Worm (Caenorhabditis elegans) whole organism, young adult: ENCODE results near the gene ver-4.
A peak's percentile ranks its signal among the peaks of the same experiment; 100 is the strongest.

ENCODE experiments used
- B0019.2 ChIP-seq: fragments of 200-800 bp; sonication (Bioruptor generic); conservative IDR thresholded peaks from 2 replicates; pipeline ENCODE4 v1.3.6; 2022; ENCODE audit warnings: missing genetic modification reagents, missing genetic modification characterization, missing compliant biosample characterization
- B0035.1 ChIP-seq: sonication (generic microtip); optimal IDR thresholded peaks from 2 replicates; lab custom pipeline; 2016; ENCODE audit warnings: missing genetic modification characterization, mild to moderate bottlenecking, missing compliant biosample characterization, missing genotype, missing genetic modification reagents
- D2030.7 ChIP-seq: fragments of 200-800 bp; sonication (Bioruptor generic); IDR thresholded peaks from 2 replicates; pipeline ENCODE4 v1.3.6; 2022; ENCODE audit warnings: missing genetic modification reagents, missing genetic modification characterization, missing compliant biosample characterization
- F10E7.11 ChIP-seq: sonication (generic microtip); optimal IDR thresholded peaks from 2 replicates; lab custom pipeline; 2017; ENCODE audit warnings: mild to moderate bottlenecking, missing genetic modification characterization, moderate library complexity, missing compliant biosample characterization
- F22D6.2 ChIP-seq: sonication (generic microtip); optimal IDR thresholded peaks from 2 replicates; lab custom pipeline; 2016; ENCODE audit warnings: mild to moderate bottlenecking, missing genetic modification characterization, missing compliant biosample characterization
- F23B12.7 ChIP-seq: sonication (generic microtip); optimal IDR thresholded peaks from 2 replicates; lab custom pipeline; 2017; ENCODE audit warnings: missing genetic modification characterization, mild to moderate bottlenecking, missing compliant biosample characterization, antibody characterized with exemption, moderate library complexity; ENCODE audit not compliant: insufficient read depth
- F49E8.2 ChIP-seq: sonication (generic microtip); optimal IDR thresholded peaks from 3 replicates; lab custom pipeline; 2017; ENCODE audit warnings: missing genetic modification characterization, mild to moderate bottlenecking, missing compliant biosample characterization, antibody characterized with exemption, moderate library complexity; ENCODE audit not compliant: insufficient read depth
- K11D2.4 ChIP-seq: fragments of 200-800 bp; sonication (Bioruptor generic); IDR thresholded peaks from 2 replicates; pipeline ENCODE4 v1.3.6; 2022; ENCODE audit warnings: missing genetic modification reagents, missing genetic modification characterization, missing compliant biosample characterization
- K12H6.12 ChIP-seq: fragments of 200-800 bp; sonication (Bioruptor generic); optimal IDR thresholded peaks from 2 replicates; lab custom pipeline; 2018; ENCODE audit warnings: mild to moderate bottlenecking, missing genetic modification characterization, missing compliant biosample characterization
- T07F8.4 ChIP-seq: sonication (generic microtip); optimal IDR thresholded peaks from 2 replicates; lab custom pipeline; 2016; ENCODE audit warnings: mild to moderate bottlenecking, missing genetic modification characterization, moderate library complexity, missing compliant biosample characterization
- T26A5.8 ChIP-seq: sonication (generic microtip); optimal IDR thresholded peaks from 2 replicates; lab custom pipeline; 2016; ENCODE audit warnings: missing genetic modification characterization, missing compliant biosample characterization
- ZK185.1 ChIP-seq: sonication (generic microtip); optimal IDR thresholded peaks from 2 replicates; lab custom pipeline; 2016; ENCODE audit warnings: mild to moderate bottlenecking, missing genetic modification characterization, missing compliant biosample characterization; ENCODE audit not compliant: poor library complexity, severe bottlenecking
- ama-1 ChIP-seq, 3 experiments: fragments of 150-350 bp in 1 of 3; sonication (generic microtip) in 2 of 3; optimal IDR thresholded peaks; 2 replicates each; lab custom pipeline; 2014 to 2018; ENCODE audit warnings: missing biosample characterization in 2 of 3, missing genetic modification characterization in 2 of 3, missing genetic modification reagents in 2 of 3
- aptf-2 ChIP-seq: fragments of 200-800 bp; sonication (Bioruptor generic); conservative IDR thresholded peaks from 2 replicates; pipeline ENCODE4 v1.3.6; 2022; ENCODE audit warnings: missing genetic modification reagents, missing genetic modification characterization, missing compliant biosample characterization
- attf-3 ChIP-seq: fragments of 200-800 bp; sonication (Bioruptor generic); conservative IDR thresholded peaks from 2 replicates; pipeline ENCODE4 v1.3.6; 2022; ENCODE audit warnings: missing genetic modification reagents, missing genetic modification characterization, missing compliant biosample characterization
- attf-6 ChIP-seq: fragments of 200-800 bp; sonication (Bioruptor generic); IDR thresholded peaks from 2 replicates; pipeline ENCODE4 v1.3.6; 2022; ENCODE audit warnings: missing genetic modification reagents, missing genetic modification characterization, missing compliant biosample characterization
- bed-1 ChIP-seq: fragments of 200-800 bp; sonication (Bioruptor generic); IDR thresholded peaks from 2 replicates; pipeline ENCODE4 v1.3.6; 2022; ENCODE audit warnings: missing genetic modification reagents, missing genetic modification characterization, missing compliant biosample characterization
- ceh-27 ChIP-seq: fragments of 200-800 bp; sonication (Bioruptor generic); optimal IDR thresholded peaks from 2 replicates; lab custom pipeline; 2018; ENCODE audit warnings: mild to moderate bottlenecking, missing genetic modification characterization, moderate library complexity, missing compliant biosample characterization
- ceh-91 ChIP-seq: fragments of 200-800 bp; sonication (Bioruptor generic); IDR thresholded peaks from 2 replicates; pipeline ENCODE4 v1.3.6; 2022; ENCODE audit warnings: missing genetic modification reagents, missing genetic modification characterization, missing compliant biosample characterization
- chd-7 ChIP-seq: sonication (generic microtip); optimal IDR thresholded peaks from 2 replicates; lab custom pipeline; 2016; ENCODE audit warnings: mild to moderate bottlenecking, missing genetic modification characterization, moderate library complexity, missing compliant biosample characterization
- efl-1 ChIP-seq: fragments of 150-350 bp; optimal IDR thresholded peaks from 2 replicates; lab custom pipeline; 2014; ENCODE audit warnings: missing biosample characterization, missing genetic modification reagents, missing genetic modification characterization
- ets-4 ChIP-seq: fragments of 200-800 bp; sonication (Bioruptor generic); optimal IDR thresholded peaks from 2 replicates; lab custom pipeline; 2018; ENCODE audit warnings: mild to moderate bottlenecking, missing genetic modification characterization, missing compliant biosample characterization
- gei-17 ChIP-seq: fragments of 200-800 bp; sonication (Bioruptor generic); optimal IDR thresholded peaks from 2 replicates; lab custom pipeline; 2018; ENCODE audit warnings: mild to moderate bottlenecking, missing genetic modification characterization, missing compliant biosample characterization
- hlh-26 ChIP-seq: fragments of 200-800 bp; sonication (Bioruptor generic); conservative IDR thresholded peaks from 2 replicates; pipeline ENCODE4 v1.3.6; 2022; ENCODE audit warnings: missing genetic modification reagents, missing genetic modification characterization, missing compliant biosample characterization
- hmg-1.2 ChIP-seq: fragments of 200-800 bp; sonication (Bioruptor generic); IDR thresholded peaks from 2 replicates; pipeline ENCODE4 v1.3.6; 2022; ENCODE audit warnings: missing genetic modification reagents, missing genetic modification characterization, missing compliant biosample characterization
- lag-1 ChIP-seq: fragments of 200-800 bp; sonication (Bioruptor generic); IDR thresholded peaks from 2 replicates; pipeline ENCODE4 v1.3.6; 2022; ENCODE audit warnings: missing genetic modification reagents, missing genetic modification characterization, missing compliant biosample characterization
- let-607 ChIP-seq, 2 experiments: fragments of 200-800 bp in 1 of 2; sonication (Bioruptor generic) in 1 of 2; sonication (generic microtip) in 1 of 2; optimal IDR thresholded peaks; 2 replicates each; lab custom pipeline; 2016 to 2018; ENCODE audit warnings: mild to moderate bottlenecking in 2 of 2, missing compliant biosample characterization in 2 of 2, missing genetic modification characterization in 2 of 2, moderate library complexity in 2 of 2, missing genotype in 1 of 2
- lin-54 ChIP-seq: fragments of 200-800 bp; sonication (Bioruptor generic); optimal IDR thresholded peaks from 2 replicates; lab custom pipeline; 2018; ENCODE audit warnings: mild to moderate bottlenecking, missing genetic modification characterization, missing compliant biosample characterization
- lir-1 ChIP-seq: fragments of 200-800 bp; sonication (Bioruptor generic); conservative IDR thresholded peaks from 2 replicates; pipeline ENCODE4 v1.3.6; 2022; ENCODE audit warnings: missing genetic modification reagents, missing genetic modification characterization, missing compliant biosample characterization
- lsl-1 ChIP-seq: fragments of 200-800 bp; sonication (Bioruptor generic); optimal IDR thresholded peaks from 2 replicates; lab custom pipeline; 2018; ENCODE audit warnings: mild to moderate bottlenecking, missing genetic modification characterization, moderate library complexity, missing compliant biosample characterization
- madf-8 ChIP-seq: fragments of 200-800 bp; sonication (Bioruptor generic); conservative IDR thresholded peaks from 2 replicates; pipeline ENCODE4 v1.3.6; 2022; ENCODE audit warnings: missing genetic modification reagents, missing genetic modification characterization, missing compliant biosample characterization
- mcd-1 ChIP-seq: fragments of 200-800 bp; sonication (Bioruptor generic); IDR thresholded peaks from 2 replicates; pipeline ENCODE4 v1.3.6; 2022; ENCODE audit warnings: missing genetic modification reagents, missing genetic modification characterization, missing compliant biosample characterization
- mxl-1 ChIP-seq: sonication (generic microtip); optimal IDR thresholded peaks from 2 replicates; lab custom pipeline; 2016; ENCODE audit warnings: missing genetic modification characterization, missing compliant biosample characterization
- nfya-1 ChIP-seq: sonication (generic microtip); optimal IDR thresholded peaks from 2 replicates; lab custom pipeline; 2017; ENCODE audit warnings: antibody characterized with exemption, missing compliant biosample characterization, missing genetic modification characterization, borderline replicate concordance; ENCODE audit not compliant: insufficient read depth
- nfya-2 ChIP-seq: fragments of 200-800 bp; sonication (Bioruptor generic); IDR thresholded peaks from 2 replicates; pipeline ENCODE4 v1.3.6; 2022; ENCODE audit warnings: missing genetic modification reagents, missing genetic modification characterization, missing compliant biosample characterization
- nhr-27 ChIP-seq: fragments of 200-800 bp; sonication (Bioruptor generic); optimal IDR thresholded peaks from 2 replicates; lab custom pipeline; 2018; ENCODE audit warnings: mild to moderate bottlenecking, missing genetic modification characterization, moderate library complexity, missing compliant biosample characterization
- nhr-80 ChIP-seq: sonication (generic microtip); optimal IDR thresholded peaks from 2 replicates; lab custom pipeline; 2016; ENCODE audit warnings: missing genetic modification characterization, missing compliant biosample characterization
- rcor-1 ChIP-seq: fragments of 200-800 bp; sonication (Bioruptor generic); IDR thresholded peaks from 2 replicates; pipeline ENCODE4 v1.3.6; 2022; ENCODE audit warnings: missing genetic modification reagents, missing genetic modification characterization, missing compliant biosample characterization
- rpc-1 ChIP-seq, 2 experiments: fragments of 150-350 bp in 1 of 2; sonication (generic microtip) in 1 of 2; optimal IDR thresholded peaks; 2 replicates each; lab custom pipeline; 2014 to 2018; ENCODE audit warnings: missing biosample characterization in 1 of 2, missing genetic modification characterization in 1 of 2, missing genetic modification reagents in 1 of 2, missing genotype in 1 of 2
- snpc-1.1 ChIP-seq: sonication (generic microtip); optimal IDR thresholded peaks from 2 replicates; lab custom pipeline; 2017; ENCODE audit warnings: missing genetic modification characterization, mild to moderate bottlenecking, missing compliant biosample characterization, antibody characterized with exemption, moderate library complexity, missing genotype, missing genetic modification reagents; ENCODE audit not compliant: insufficient read depth
- sptf-2 ChIP-seq: fragments of 200-800 bp; sonication (Bioruptor generic); optimal IDR thresholded peaks from 2 replicates; lab custom pipeline; 2018; ENCODE audit warnings: mild to moderate bottlenecking, missing genetic modification characterization, missing compliant biosample characterization
- zfh-2 ChIP-seq: fragments of 200-800 bp; sonication (Bioruptor generic); conservative IDR thresholded peaks from 2 replicates; pipeline ENCODE4 v1.3.6; 2022; ENCODE audit warnings: missing genetic modification reagents, missing genetic modification characterization, missing compliant biosample characterization
- ztf-18 ChIP-seq: sonication (generic microtip); optimal IDR thresholded peaks from 2 replicates; lab custom pipeline; 2016; ENCODE audit warnings: missing genotype, mild to moderate bottlenecking, missing genetic modification characterization, missing compliant biosample characterization
- ztf-25 ChIP-seq: fragments of 200-800 bp; sonication (Bioruptor generic); IDR thresholded peaks from 2 replicates; pipeline ENCODE4 v1.3.6; 2022; ENCODE audit warnings: missing genetic modification reagents, missing genetic modification characterization, missing compliant biosample characterization
- ztf-3 ChIP-seq: fragments of 200-800 bp; sonication (Bioruptor generic); optimal IDR thresholded peaks from 2 replicates; lab custom pipeline; 2018; ENCODE audit warnings: mild to moderate bottlenecking, missing genetic modification characterization, missing compliant biosample characterization

Gene ver-4

DNA sequence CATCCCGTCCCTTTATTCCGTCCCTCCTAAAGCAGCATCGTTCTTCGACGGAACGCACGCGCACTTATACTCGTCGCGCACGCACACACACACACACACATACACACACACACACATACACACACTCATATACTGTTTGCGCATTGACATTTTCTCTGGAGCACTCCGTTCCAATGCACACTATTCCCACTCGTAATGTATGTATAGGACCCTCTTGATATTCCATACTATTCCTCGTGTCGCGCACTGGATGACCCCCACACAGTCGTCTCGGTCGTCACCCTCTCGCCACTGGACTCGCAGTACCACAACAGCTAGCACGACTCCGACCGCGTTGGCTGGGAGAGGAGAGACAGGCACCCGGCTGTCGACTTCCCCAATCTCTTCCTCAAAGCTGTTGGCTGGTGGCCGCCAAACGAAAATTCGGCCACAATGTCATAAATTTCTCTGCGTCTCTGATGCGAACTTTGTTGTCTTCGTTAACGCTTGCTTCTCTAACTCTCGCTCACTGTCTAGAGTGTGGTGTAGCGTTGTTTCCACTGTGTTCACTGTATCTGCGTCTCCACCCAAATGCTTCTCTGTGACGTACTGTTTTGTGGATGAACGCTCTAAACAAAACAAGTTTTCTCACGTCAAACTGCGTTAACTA is 49.0 kb downstream of the ver-4 start (continued):
- TF ChIP-seq bed-1 (GFP tag; lab: Robert Waterston, UW) = no peak
- peak; percentile 54 for TF ChIP-seq B0035.1 (tag; lab: Kevin White, UChicago)
- TF ChIP-seq lsl-1 (GFP tag; lab: Kevin White, UChicago) = no peak
- 0 out of 2 replicates have a peak, but pooled peaks have one; percentile 47 for TF ChIP-seq lir-1
- no peak for TF ChIP-seq madf-8 (GFP tag; lab: Robert Waterston, UW)
- TF ChIP-seq zfh-2 = peak; percentile 99
- no peak for TF ChIP-seq hlh-26 (GFP tag; lab: Robert Waterston, UW)
- peak; percentile 72 for TF ChIP-seq mcd-1 (GFP tag; lab: Robert Waterston, UW)
- TF ChIP-seq F22D6.2 (tag; lab: Kevin White, UChicago) = peak; percentile 2
- TF ChIP-seq snpc-1.1 (tag; lab: Kevin White, UChicago) = no peak
- peak; percentile 37 for TF ChIP-seq F10E7.11
- no peak for TF ChIP-seq nfya-1
- TF ChIP-seq F49E8.2 = no peak
- TF ChIP-seq hmg-1.2 (GFP tag; lab: Robert Waterston, UW) = peak; percentile 82
- TF ChIP-seq nfya-2 (GFP tag; lab: Robert Waterston, UW) = no peak
- peak; percentile 43 for TF ChIP-seq chd-7 (tag; lab: Kevin White, UChicago)
- TF ChIP-seq mxl-1 (tag; lab: Kevin White, UChicago) = peak; percentile 55
- peak; percentile 55 for TF ChIP-seq ztf-18 (tag; lab: Kevin White, UChicago)
- TF ChIP-seq ztf-25 = 0 out of 2 replicates have a peak, but pooled peaks have one; percentile 2
- TF ChIP-seq T07F8.4 (tag; lab: Kevin White, UChicago) = peak; percentile 54
- peak; percentile 74 for TF ChIP-seq gei-17 (GFP tag; lab: Kevin White, UChicago)
- no peak for TF ChIP-seq ama-1 (optimal IDR thresholded peaks at IDR 0.05; lab: Kevin White, UChicago)
- TF ChIP-seq ama-1 (GFP tag; optimal IDR thresholded peaks at IDR 0.05; lab: Kevin White, UChicago) = no peak
- no peak for TF ChIP-seq rpc-1 (optimal IDR thresholded peaks at IDR 0.05; lab: Kevin White, UChicago)
- TF ChIP-seq rpc-1 (tag; optimal IDR thresholded peaks at IDR 0.05; lab: Kevin White, UChicago) = no peak
- peak; percentile 2 for TF ChIP-seq lin-54 (GFP tag; lab: Kevin White, UChicago)
- no peak for TF ChIP-seq lag-1
- TF ChIP-seq attf-3 (GFP tag; lab: Robert Waterston, UW) = no peak; the same call in 1 of the 2 replicates
- no peak for TF ChIP-seq attf-6 (GFP tag; lab: Robert Waterston, UW)
- peak; percentile 97 for TF ChIP-seq K12H6.12 (tag; lab: Kevin White, UChicago)
- TF ChIP-seq let-607 (tag; optimal IDR thresholded peaks at IDR 0.05; lab: Kevin White, UChicago) = peak; percentile 52 to 80
- TF ChIP-seq sptf-2 = no peak
- peak; percentile 14; the same call in 1 of the 2 replicates for TF ChIP-seq rcor-1 (GFP tag; lab: Robert Waterston, UW)
- peak; percentile 22 for TF ChIP-seq nhr-27 (tag; lab: Kevin White, UChicago)
- no peak for TF ChIP-seq B0019.2 (GFP tag; lab: Robert Waterston, UW)
- peak; percentile 72 for TF ChIP-seq ets-4
- TF ChIP-seq efl-1 (GFP tag; lab: Kevin White, UChicago) = no peak
- no peak for TF ChIP-seq K11D2.4 (GFP tag; lab: Robert Waterston, UW)
- no peak for TF ChIP-seq T26A5.8
- TF ChIP-seq aptf-2 = no peak
- no peak for TF ChIP-seq ztf-3 (GFP tag; lab: Kevin White, UChicago)
- no peak for TF ChIP-seq ceh-91
- peak; percentile 80 for TF ChIP-seq ceh-27 (GFP tag; lab: Kevin White, UChicago)
- peak; percentile 72 for TF ChIP-seq ZK185.1 (tag; lab: Kevin White, UChicago)
- peak; percentile 78 for TF ChIP-seq nhr-80 (tag; lab: Kevin White, UChicago)
- no peak for TF ChIP-seq F23B12.7 (tag; lab: Kevin White, UChicago)
- TF ChIP-seq D2030.7 (GFP tag; lab: Robert Waterston, UW) = peak; percentile 26; the same call in 1 of the 2 replicates
